Fruit fly (Drosophila melanogaster): Measurements from ENCODE around the gene CG5906.

Gene CG5906

DNA sequence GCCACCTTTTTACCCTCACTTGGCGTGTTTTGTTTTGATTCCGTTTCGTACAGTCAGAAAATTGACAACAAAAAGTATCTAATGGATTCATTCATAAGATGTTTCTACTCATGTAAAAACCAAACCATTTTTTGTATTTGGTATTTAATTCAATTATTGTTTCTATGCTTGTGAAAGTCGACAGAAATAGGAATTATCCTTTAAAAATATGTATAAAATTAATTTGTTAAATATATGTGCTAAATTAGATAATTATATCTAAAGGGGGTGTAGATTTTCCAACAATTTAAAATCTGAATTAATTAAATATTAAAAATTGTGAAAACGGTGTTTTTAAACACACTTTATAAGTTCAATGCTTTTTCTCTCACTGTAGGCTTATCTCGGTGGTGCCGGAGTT is 7.5 kb downstream of the CG5906 start:
- TF ChIP-seq CG6808 (GFP tag; optimal IDR thresholded peaks at IDR 0.05) (peak; percentile 13), Ets96B (tag; optimal IDR thresholded peaks at IDR 0.05) (peak; percentile 34), fkh (GFP tag; optimal IDR thresholded peaks at IDR 0.05) (no peak), Eip93F (GFP tag; optimal IDR thresholded peaks at IDR 0.05) (no peak), topi (GFP tag; optimal IDR thresholded peaks at IDR 0.05) (no peak), esn (GFP tag; optimal IDR thresholded peaks at IDR 0.05) (no peak), eg (GFP tag; IDR thresholded peaks at IDR 0.05) (no peak), CG32006 (GFP tag; optimal IDR thresholded peaks at IDR 0.05) (peak; percentile 11), Hr38 (GFP tag; optimal IDR thresholded peaks at IDR 0.05) (no peak), pdm3 (GFP tag; optimal IDR thresholded peaks at IDR 0.05) (no peak), dsx (GFP tag; optimal IDR thresholded peaks at IDR 0.05; ENCODE audit: poor library complexity, severe bottlenecking) (peak; percentile 8), CG8319 (GFP tag; optimal IDR thresholded peaks at IDR 0.05) (no peak), acj6 (GFP tag; optimal IDR thresholded peaks at IDR 0.05) (no peak), CG6276 (GFP tag; optimal IDR thresholded peaks at IDR 0.05) (no peak), ss (GFP tag; optimal IDR thresholded peaks at IDR 0.05) (peak in 1 of 2 experiments; percentile 36), CG16779 (tag; optimal IDR thresholded peaks at IDR 0.05) (no peak), lz (GFP tag; optimal IDR thresholded peaks at IDR 0.05) (no peak), CG3032 (tag; optimal IDR thresholded peaks at IDR 0.05) (no peak), Ets21C (GFP tag; optimal IDR thresholded peaks at IDR 0.05) (no peak), Eip75B (GFP tag; optimal IDR thresholded peaks at IDR 0.05) (no peak), achi (GFP tag; optimal IDR thresholded peaks at IDR 0.05) (no peak), svp (GFP tag) (peak; percentile 43), Eip78C (GFP tag) (peak; percentile 46), OdsH (GFP tag; optimal IDR thresholded peaks at IDR 0.05) (no peak), cyc (GFP tag; optimal IDR thresholded peaks at IDR 0.05) (no peak), CG34406 (GFP tag; optimal IDR thresholded peaks at IDR 0.05) (no peak), CG4318 (GFP tag; optimal IDR thresholded peaks at IDR 0.05) (no peak), CG10669 (GFP tag; optimal IDR thresholded peaks at IDR 0.05) (no peak), fd59A (GFP tag; optimal IDR thresholded peaks at IDR 0.05) (no peak), Sox15 (GFP tag; optimal IDR thresholded peaks at IDR 0.05) (no peak), Blimp-1 (GFP tag; optimal IDR thresholded peaks at IDR 0.05) (no peak), Met (GFP tag; optimal IDR thresholded peaks at IDR 0.05) (no peak), CG3919 (GFP tag; optimal IDR thresholded peaks at IDR 0.05) (no peak), dac (GFP tag; optimal IDR thresholded peaks at IDR 0.05) (no peak), vri (GFP tag; optimal IDR thresholded peaks at IDR 0.05) (no peak), fd85E (GFP tag; optimal IDR thresholded peaks at IDR 0.05) (no peak), salr (GFP tag; optimal IDR thresholded peaks at IDR 0.05) (no peak), CG10631 (GFP tag; optimal IDR thresholded peaks at IDR 0.05) (peak; percentile 16), CG11762 (GFP tag; optimal IDR thresholded peaks at IDR 0.05; ENCODE audit: insufficient read depth) (no peak), CG1621 (tag; optimal IDR thresholded peaks at IDR 0.05) (no peak)

- no peak for TF ChIP-seq OdsH (GFP tag; optimal IDR thresholded peaks at IDR 0.05)
- TF ChIP-seq CG7368 (GFP tag; optimal IDR thresholded peaks at IDR 0.05), result no peak
- no peak for TF ChIP-seq Eip75B (GFP tag; optimal IDR thresholded peaks at IDR 0.05)
- TF ChIP-seq CG3032 (tag; optimal IDR thresholded peaks at IDR 0.05), result no peak
- no peak for TF ChIP-seq lz (GFP tag; optimal IDR thresholded peaks at IDR 0.05)
- no peak for TF ChIP-seq spab (GFP tag; optimal IDR thresholded peaks at IDR 0.05)
These were observed 8.8 kb downstream of the CG5906 start for dm6 chr3L:11862266-11862665.

All from whole organism, prepupa.